Worm (Caenorhabditis elegans) whole organism, young adult: ENCODE measurements around the gene twk-31.

ENCODE experiments used
- F22D6.2 ChIP-seq: sonication (generic microtip); optimal IDR thresholded peaks from 2 replicates; lab custom pipeline; 2016; ENCODE audit warnings: mild to moderate bottlenecking, missing genetic modification characterization, missing compliant biosample characterization
- F37B4.10 ChIP-seq: fragments of 200-800 bp; sonication (Bioruptor generic); IDR thresholded peaks from 2 replicates; pipeline ENCODE4 v1.3.6; 2022; ENCODE audit warnings: missing genetic modification characterization, missing compliant biosample characterization
- K12H6.12 ChIP-seq: fragments of 200-800 bp; sonication (Bioruptor generic); optimal IDR thresholded peaks from 2 replicates; lab custom pipeline; 2018; ENCODE audit warnings: mild to moderate bottlenecking, missing genetic modification characterization, missing compliant biosample characterization
- T07F8.4 ChIP-seq: sonication (generic microtip); optimal IDR thresholded peaks from 2 replicates; lab custom pipeline; 2016; ENCODE audit warnings: mild to moderate bottlenecking, missing genetic modification characterization, moderate library complexity, missing compliant biosample characterization
- egrh-3 ChIP-seq: fragments of 200-800 bp; sonication (Bioruptor generic); IDR thresholded peaks from 2 replicates; pipeline ENCODE4 v1.3.6; 2022; ENCODE audit warnings: missing genetic modification reagents, missing genetic modification characterization, missing compliant biosample characterization
- mcd-1 ChIP-seq: fragments of 200-800 bp; sonication (Bioruptor generic); IDR thresholded peaks from 2 replicates; pipeline ENCODE4 v1.3.6; 2022; ENCODE audit warnings: missing genetic modification reagents, missing genetic modification characterization, missing compliant biosample characterization
- nhr-90 ChIP-seq: sonication (generic microtip); optimal IDR thresholded peaks from 2 replicates; lab custom pipeline; 2016; ENCODE audit warnings: missing genotype, mild to moderate bottlenecking, missing genetic modification characterization, missing compliant biosample characterization
- snpc-4 ChIP-seq, 5 experiments: fragments of 150-350 bp in 1 of 5; sonication (generic microtip) in 4 of 5; optimal IDR thresholded peaks; 2 replicates each; lab custom pipeline; 2014 to 2018; ENCODE audit warnings: missing genetic modification characterization in 5 of 5, missing biosample characterization in 3 of 5, antibody characterized with exemption in 2 of 5, mild to moderate bottlenecking in 2 of 5, missing compliant biosample characterization in 2 of 5, missing genotype in 2 of 5, moderate library complexity in 2 of 5, missing genetic modification reagents in 1 of 5
- ztf-25 ChIP-seq: fragments of 200-800 bp; sonication (Bioruptor generic); IDR thresholded peaks from 2 replicates; pipeline ENCODE4 v1.3.6; 2022; ENCODE audit warnings: missing genetic modification reagents, missing genetic modification characterization, missing compliant biosample characterization

ce11 chrIII:11372199-11372938 lies 38.1 kb upstream of the twk-31 start:
- TF ChIP-seq T07F8.4 (no peak), F37B4.10 (GFP tag; lab: Robert Waterston, UW) (no peak), snpc-4 (GFP tag; optimal IDR thresholded peaks at IDR 0.05; lab: Kevin White, UChicago) (no peak), snpc-4 (tag; optimal IDR thresholded peaks at IDR 0.05; lab: Kevin White, UChicago) (peak; percentile 89 to 95 (median 92)), ztf-25 (no peak), egrh-3 (GFP tag; lab: Robert Waterston, UW) (no peak), mcd-1 (GFP tag; lab: Robert Waterston, UW) (no peak), nhr-90 (no peak), K12H6.12 (tag; lab: Kevin White, UChicago) (no peak), F22D6.2 (no peak)
